Worm (Caenorhabditis elegans): ENCODE results near the gene ttr-33.

The ttr-33 gene

ce11 chrV:7816486-7816885 is 21.2 kb downstream of the ttr-33 start:
- TF ChIP-seq nhr-77 (tag; optimal IDR thresholded peaks at IDR 0.05) (no peak), ztf-4 (tag; optimal IDR thresholded peaks at IDR 0.05) (no peak), nhr-21 (tag; optimal IDR thresholded peaks at IDR 0.05) (no peak), lsy-2 (tag; optimal IDR thresholded peaks at IDR 0.05) (no peak), ceh-16 (tag; optimal IDR thresholded peaks at IDR 0.05) (no peak), unc-39 (tag; optimal IDR thresholded peaks at IDR 0.05) (no peak), fos-1 (tag; optimal IDR thresholded peaks at IDR 0.05) (no peak)

ce11 chrV:7814601-7815000 is 23.1 kb downstream of the ttr-33 start, which contains the start of gene ZK742.6:
Gene ZK742.6, minus strand, starts transcription at chrV:7814942.
- no peak for TF ChIP-seq ceh-16 (tag; optimal IDR thresholded peaks at IDR 0.05)
- TF ChIP-seq nhr-237 (tag; optimal IDR thresholded peaks at IDR 0.05), result no peak
- TF ChIP-seq lin-13 (GFP tag; optimal IDR thresholded peaks at IDR 0.05), result no peak
- no peak for TF ChIP-seq Y55F3AM.14 (GFP tag; optimal IDR thresholded peaks at IDR 0.05)
- TF ChIP-seq unc-39 (tag; optimal IDR thresholded peaks at IDR 0.05), result no peak
- no peak for TF ChIP-seq ceh-82 (tag; optimal IDR thresholded peaks at IDR 0.05)

- TF ChIP-seq nhr-77 (tag; optimal IDR thresholded peaks at IDR 0.05) (no peak), sma-9 (GFP tag; optimal IDR thresholded peaks at IDR 0.05) (peak; percentile 24), sma-9 (tag; optimal IDR thresholded peaks at IDR 0.05) (no peak)
These were observed 26.0 kb downstream of the ttr-33 start, which contains the start of gene ZK742.4 for ce11 chrV:7811758-7812157. Gene ZK742.4, minus strand, starts transcription at chrV:7811792.

- TF ChIP-seq unc-39 (tag; optimal IDR thresholded peaks at IDR 0.05) (no peak), nhr-77 (tag; optimal IDR thresholded peaks at IDR 0.05) (no peak), lin-39 (tag; optimal IDR thresholded peaks at IDR 0.05) (no peak), unc-55 (GFP tag; optimal IDR thresholded peaks at IDR 0.05) (no peak), mdl-1 (tag; optimal IDR thresholded peaks at IDR 0.05) (no peak), lin-13 (GFP tag; optimal IDR thresholded peaks at IDR 0.05) (no peak), ama-1 (optimal IDR thresholded peaks at IDR 0.05) (no peak)
These were observed 27.1 kb downstream of the ttr-33 start for ce11 chrV:7810591-7810990.

- TF ChIP-seq ceh-82 (tag; optimal IDR thresholded peaks at IDR 0.05), result no peak
- TF ChIP-seq ZK546.5 (tag; optimal IDR thresholded peaks at IDR 0.05), result no peak
- TF ChIP-seq crh-2 (tag; optimal IDR thresholded peaks at IDR 0.05), result peak; percentile 19
- no peak for TF ChIP-seq nhr-11 (tag; optimal IDR thresholded peaks at IDR 0.05)
- no peak for TF ChIP-seq ztf-1 (GFP tag; conservative IDR thresholded peaks at IDR 0.05)
- TF ChIP-seq mbf-1 (tag; optimal IDR thresholded peaks at IDR 0.05), result no peak
- TF ChIP-seq R02D3.7 (tag; optimal IDR thresholded peaks at IDR 0.05), result no peak
- TF ChIP-seq nhr-6 (tag; optimal IDR thresholded peaks at IDR 0.05), result no peak
- no peak for TF ChIP-seq mab-5 (tag; optimal IDR thresholded peaks at IDR 0.05)
- no peak for TF ChIP-seq C34F6.9 (tag; optimal IDR thresholded peaks at IDR 0.05)
- TF ChIP-seq sma-9 (GFP tag; optimal IDR thresholded peaks at IDR 0.05), result peak; percentile 47
- no peak for TF ChIP-seq sma-9 (tag; optimal IDR thresholded peaks at IDR 0.05)
- peak; percentile 65 for TF ChIP-seq fos-1 (tag; optimal IDR thresholded peaks at IDR 0.05)
- TF ChIP-seq nhr-21 (tag; optimal IDR thresholded peaks at IDR 0.05), result no peak
- no peak for TF ChIP-seq ama-1 (optimal IDR thresholded peaks at IDR 0.05)
- peak; percentile 12 for TF ChIP-seq nhr-129 (tag; optimal IDR thresholded peaks at IDR 0.05)
- no peak for TF ChIP-seq nhr-77 (tag; optimal IDR thresholded peaks at IDR 0.05)
- no peak for TF ChIP-seq nhr-23 (tag; optimal IDR thresholded peaks at IDR 0.05)
- no peak for TF ChIP-seq ztf-4 (tag; optimal IDR thresholded peaks at IDR 0.05)
These were observed 28.1 kb downstream of the ttr-33 start, which contains the start of gene ZK742.3 for ce11 chrV:7809320-7810256. Gene ZK742.3, minus strand, starts transcription at chrV:7809912.

ce11 chrV:7808444-7808843 is 29.3 kb downstream of the ttr-33 start:
- TF ChIP-seq nhr-10 (tag; optimal IDR thresholded peaks at IDR 0.05) (no peak), ZK546.5 (tag; optimal IDR thresholded peaks at IDR 0.05) (no peak), elt-1 (tag; optimal IDR thresholded peaks at IDR 0.05) (no peak), nhr-25 (tag; optimal IDR thresholded peaks at IDR 0.05) (no peak), ama-1 (optimal IDR thresholded peaks at IDR 0.05) (no peak), elt-3 (tag; optimal IDR thresholded peaks at IDR 0.05) (no peak), zag-1 (tag; optimal IDR thresholded peaks at IDR 0.05) (no peak)

All from whole organism, L2 larva.